Fruit fly (Drosophila melanogaster) whole organism, wandering third instar larva: ENCODE data around the gene CG6356.

Source experiments
- Hr78 ChIP-seq: fragments of >200 bp; optimal IDR thresholded peaks from 2 replicates; lab custom pipeline; 2017; ENCODE audit warnings: missing biosample characterization, missing genetic modification characterization
- Jra ChIP-seq: sonication (Bioruptor generic); optimal IDR thresholded peaks from 2 replicates; lab custom pipeline; 2016; ENCODE audit warnings: missing biosample characterization, missing genetic modification characterization
- Mio ChIP-seq: sonication (Bioruptor generic); optimal IDR thresholded peaks from 2 replicates; lab custom pipeline; 2016; ENCODE audit warnings: missing biosample characterization, missing genetic modification characterization
- Myc ChIP-seq: fragments of >200 bp; optimal IDR thresholded peaks from 2 replicates; lab custom pipeline; 2017
- Vsx2 ChIP-seq: fragments of 200-300, 225-300 bp; sonication (Bioruptor generic); optimal IDR thresholded peaks from 2 replicates; lab custom pipeline; 2018; ENCODE audit warnings: missing biosample characterization, missing genetic modification characterization; ENCODE audit not compliant: partially characterized antibody
- brk ChIP-seq: fragments of 200-800 bp; sonication (Bioruptor generic); optimal IDR thresholded peaks from 2 replicates; lab custom pipeline; 2016; ENCODE audit warnings: missing biosample characterization, mild to moderate bottlenecking, missing genetic modification characterization
- ey ChIP-seq: fragments of 200-800 bp; sonication (Bioruptor generic); optimal IDR thresholded peaks from 2 replicates; lab custom pipeline; 2016; ENCODE audit warnings: missing biosample characterization, missing genetic modification characterization
- foxo ChIP-seq, 2 experiments: fragments of 200-800 bp; sonication (Bioruptor generic); optimal IDR thresholded peaks; 2 replicates in 1 of 2; 3 replicates in 1 of 2; lab custom pipeline; 2016 to 2017; ENCODE audit warnings: missing biosample characterization in 2 of 2, missing genetic modification characterization in 2 of 2
- fru ChIP-seq: fragments of 200-800 bp; sonication (Bioruptor generic); optimal IDR thresholded peaks from 3 replicates; lab custom pipeline; 2016; ENCODE audit warnings: missing biosample characterization, mild to moderate bottlenecking, missing genetic modification characterization

DNA sequence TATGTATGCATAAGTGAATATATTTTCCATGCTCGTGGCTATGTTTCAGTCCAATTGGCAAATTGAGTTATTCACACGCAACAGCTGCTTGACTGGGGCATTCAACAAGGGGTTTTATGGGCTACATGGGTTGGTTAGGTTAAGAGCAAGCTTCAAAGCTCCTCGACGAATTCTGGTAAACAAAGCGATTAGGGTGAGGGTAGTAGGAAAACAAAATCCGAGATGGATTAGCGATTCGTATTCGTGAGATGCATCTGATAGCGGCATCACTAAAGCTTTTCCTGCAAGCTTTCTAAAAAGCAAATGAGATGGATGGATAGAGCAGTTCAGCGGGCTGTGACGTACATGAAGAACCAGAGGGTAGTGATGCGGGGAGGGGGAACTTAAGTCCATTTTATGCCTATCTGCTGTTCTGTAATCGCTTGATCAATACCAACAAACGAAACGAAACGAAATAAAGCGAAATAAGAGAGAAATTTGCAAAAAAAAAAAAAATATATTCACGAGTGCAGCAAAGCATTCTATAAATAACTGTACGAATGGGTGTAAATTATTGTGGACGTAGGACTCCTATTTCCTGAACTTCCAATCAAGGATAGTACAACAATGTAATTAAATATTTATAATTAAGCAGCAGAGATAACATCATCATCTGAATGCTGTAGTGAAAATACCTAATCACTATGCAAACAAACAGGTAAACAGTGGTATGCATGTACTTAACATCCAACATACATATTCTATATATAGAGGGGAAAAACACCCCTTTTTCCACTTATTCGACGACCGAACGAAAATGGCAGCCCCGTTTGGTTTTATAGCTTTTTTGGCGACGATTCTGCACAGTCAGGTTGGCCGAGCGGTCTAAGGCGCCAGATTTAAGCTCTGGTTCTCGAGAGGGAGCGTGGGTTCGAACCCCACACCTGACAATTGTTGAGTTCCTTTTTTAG is 19.1 kb upstream of the CG6356 start:
- TF ChIP-seq Mio (GFP tag; lab: Kevin White, UChicago) = no peak
- no peak for TF ChIP-seq Hr78
- peak; percentile 6 for TF ChIP-seq Vsx2 (GFP tag; lab: Kevin White, UChicago)
- no peak for TF ChIP-seq fru (GFP tag; lab: Kevin White, UChicago)
- TF ChIP-seq ey = no peak
- TF ChIP-seq brk (GFP tag; lab: Kevin White, UChicago) = peak; percentile 13
- TF ChIP-seq Jra (GFP tag; lab: Kevin White, UChicago) = no peak
- no peak for TF ChIP-seq Myc (lab: Kevin White, UChicago)
- no peak for TF ChIP-seq foxo (GFP tag; optimal IDR thresholded peaks at IDR 0.05; lab: Kevin White, UChicago)
